Worm (Caenorhabditis elegans): ENCODE data around the gene daf-18.

Gene daf-18

DNA sequence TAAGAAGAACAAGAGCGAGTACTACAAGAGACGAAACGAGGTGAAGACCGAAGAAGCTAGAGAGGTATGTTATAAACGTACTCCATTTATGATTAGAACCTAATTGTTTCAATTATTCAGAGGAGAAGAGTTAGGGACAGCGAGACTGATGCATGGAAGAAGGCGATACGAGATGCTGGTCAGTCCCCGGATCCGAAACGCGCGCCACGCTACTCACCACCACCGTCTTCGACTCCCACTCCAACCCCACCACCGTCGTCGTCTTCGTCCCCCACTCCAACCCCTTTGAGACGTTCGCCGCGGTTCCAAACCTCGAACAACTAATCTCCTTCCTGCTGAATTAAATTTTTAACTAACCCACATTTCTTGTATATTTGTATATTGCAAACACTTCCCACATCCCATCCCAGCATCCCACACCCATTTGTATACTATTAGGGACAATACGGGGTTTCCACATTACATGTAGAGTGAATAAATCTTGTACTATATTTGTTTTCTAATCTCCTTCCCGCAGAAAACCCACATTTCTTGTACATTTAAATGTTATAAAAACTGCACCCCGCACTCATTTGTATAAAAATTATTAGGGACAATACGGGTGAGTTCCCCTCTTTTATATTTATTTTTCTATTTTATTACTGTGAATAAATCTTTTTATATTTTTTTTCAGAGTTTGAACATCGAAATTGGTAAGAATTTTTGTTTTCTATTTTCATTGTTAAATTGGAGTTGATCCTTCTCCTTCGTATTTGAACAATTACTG, 37.5 kb downstream of the daf-18 start (continued):
- no peak for TF ChIP-seq Y67H2A.10 (GFP tag; conservative IDR thresholded peaks at IDR 0.05)
- 0 out of 2 replicates have a peak, but pooled peaks have one; percentile 15 for TF ChIP-seq madf-8 (GFP tag; conservative IDR thresholded peaks at IDR 0.05)
- peak; percentile 25; the same call in 1 of the 2 replicates for TF ChIP-seq madf-6 (GFP tag; IDR thresholded peaks at IDR 0.05)
- no peak for TF ChIP-seq K11D2.4 (GFP tag; IDR thresholded peaks at IDR 0.05)
- no peak for TF ChIP-seq mel-28 (tag; optimal IDR thresholded peaks at IDR 0.05; ENCODE audit: borderline replicate concordance)
- TF ChIP-seq zfh-2 (GFP tag; conservative IDR thresholded peaks at IDR 0.05), result peak; percentile 76
- 0 out of 2 replicates have a peak, but pooled peaks have one; percentile 14 for TF ChIP-seq ceh-100 (GFP tag; IDR thresholded peaks at IDR 0.05)
- no peak for TF ChIP-seq bed-1 (GFP tag; IDR thresholded peaks at IDR 0.05)
- no peak for TF ChIP-seq him-1 (tag; optimal IDR thresholded peaks at IDR 0.05)
- TF ChIP-seq let-607 (tag; optimal IDR thresholded peaks at IDR 0.05), result no peak
- TF ChIP-seq hsf-1 (GFP tag; IDR thresholded peaks at IDR 0.05), result 0 out of 2 replicates have a peak, but pooled peaks have one; percentile 44
- no peak for TF ChIP-seq ztf-3 (GFP tag; optimal IDR thresholded peaks at IDR 0.05)
- TF ChIP-seq tbp1 (GFP tag; optimal IDR thresholded peaks at IDR 0.05), result no peak
- no peak; the same call in 1 of the 2 replicates for TF ChIP-seq hmg-1.2 (GFP tag; IDR thresholded peaks at IDR 0.05)
- TF ChIP-seq egrh-3 (GFP tag; IDR thresholded peaks at IDR 0.05), result peak; percentile 61; the same call in 1 of the 2 replicates
- no peak for TF ChIP-seq nhr-80 (tag; optimal IDR thresholded peaks at IDR 0.05)
- TF ChIP-seq repo-1 (tag; optimal IDR thresholded peaks at IDR 0.05), result no peak
- no peak for TF ChIP-seq somi-1 (GFP tag; optimal IDR thresholded peaks at IDR 0.05)
- no peak for TF ChIP-seq chd-7 (tag; optimal IDR thresholded peaks at IDR 0.05)
- no peak for TF ChIP-seq ceh-79 (tag; optimal IDR thresholded peaks at IDR 0.05)
- TF ChIP-seq Y53G8AR.9 (GFP tag; conservative IDR thresholded peaks at IDR 0.05), result 0 out of 2 replicates have a peak, but pooled peaks have one; percentile 12
- no peak for TF ChIP-seq attf-5 (GFP tag; optimal IDR thresholded peaks at IDR 0.05)
- no peak for TF ChIP-seq F10E7.11 (tag; optimal IDR thresholded peaks at IDR 0.05)
- no peak for TF ChIP-seq hlh-12 (tag; optimal IDR thresholded peaks at IDR 0.05)
- peak; percentile 5 for TF ChIP-seq hrde-1 (tag; optimal IDR thresholded peaks at IDR 0.05; ENCODE audit: borderline replicate concordance)
- TF ChIP-seq F49E8.2 (tag; optimal IDR thresholded peaks at IDR 0.05; ENCODE audit: insufficient read depth), result no peak
- no peak for TF ChIP-seq B0019.2 (GFP tag; conservative IDR thresholded peaks at IDR 0.05)
- TF ChIP-seq nfyb-1 (GFP tag; IDR thresholded peaks at IDR 0.05), result no peak
- TF ChIP-seq unc-130 (GFP tag; optimal IDR thresholded peaks at IDR 0.05), result no peak
- TF ChIP-seq sdz-38 (tag; optimal IDR thresholded peaks at IDR 0.05), result no peak
- no peak for TF ChIP-seq ceh-58 (GFP tag; IDR thresholded peaks at IDR 0.05)
- no peak for TF ChIP-seq ets-4 (GFP tag; optimal IDR thresholded peaks at IDR 0.05)
- no peak for TF ChIP-seq rec-8 (tag; optimal IDR thresholded peaks at IDR 0.05)
- TF ChIP-seq lir-1 (GFP tag; conservative IDR thresholded peaks at IDR 0.05), result no peak
- no peak for TF ChIP-seq lin-40 (tag; optimal IDR thresholded peaks at IDR 0.05)
- no peak for TF ChIP-seq mes-4 (tag; optimal IDR thresholded peaks at IDR 0.05)
- TF ChIP-seq ccch-3 (GFP tag; optimal IDR thresholded peaks at IDR 0.05), result no peak
- TF ChIP-seq Y95B8A.8 (GFP tag; IDR thresholded peaks at IDR 0.05), result no peak
- TF ChIP-seq nhr-120 (GFP tag; IDR thresholded peaks at IDR 0.05), result 0 out of 2 replicates have a peak, but pooled peaks have one; percentile 45
- peak; percentile 32; the same call in 1 of the 2 replicates for TF ChIP-seq ekl-4 (GFP tag; IDR thresholded peaks at IDR 0.05)
